Worm (Caenorhabditis elegans) whole organism, L4/young adult: ENCODE results near the gene W05H7.1.

Experiments
- W03F9.2 ChIP-seq: fragments of 150-350 bp; optimal IDR thresholded peaks from 2 replicates; lab custom pipeline; 2014; ENCODE audit warnings: missing biosample characterization, missing genetic modification characterization
- him-1 ChIP-seq: sonication (generic microtip); optimal IDR thresholded peaks from 2 replicates; lab custom pipeline; 2016; ENCODE audit warnings: missing genotype, missing genetic modification reagents, missing genetic modification characterization, missing compliant biosample characterization

DNA sequence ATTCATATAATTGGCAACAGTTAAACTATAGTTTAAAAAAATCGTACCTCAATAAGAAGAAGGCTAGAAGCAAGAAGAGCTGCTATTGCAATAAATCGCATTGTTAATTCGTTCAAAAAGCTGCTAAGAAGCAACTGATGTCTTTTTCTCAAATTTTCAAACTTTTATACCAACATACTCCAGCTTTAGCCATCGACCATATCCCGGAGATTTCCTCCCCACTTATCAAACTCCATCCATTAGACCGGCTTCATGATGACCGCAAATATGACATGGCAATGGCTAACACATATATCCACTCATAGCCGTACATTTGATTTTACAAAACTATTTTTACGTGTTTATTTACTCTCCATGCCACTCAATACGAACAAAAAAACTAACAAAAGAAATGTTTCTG lies 40.0 kb upstream of the W05H7.1 start, which contains the start of gene abu-2:
- no peak for TF ChIP-seq him-1 (tag; lab: Kevin White, UChicago)
- TF ChIP-seq W03F9.2 (tag; lab: Kevin White, UChicago) = no peak
